Fruit fly (Drosophila melanogaster) whole organism, wandering third instar larva: Measurements from ENCODE around the gene CG1494.

Source experiments
- Abd-B ChIP-seq: fragments of >200 bp; optimal IDR thresholded peaks from 2 replicates; lab custom pipeline; 2017; ENCODE audit warnings: missing biosample characterization, missing genetic modification characterization
- CG32264 ChIP-seq: fragments of 200-800 bp; sonication (Bioruptor generic); optimal IDR thresholded peaks from 2 replicates; lab custom pipeline; 2016; ENCODE audit warnings: missing biosample characterization, missing genetic modification characterization
- CrebA ChIP-seq: fragments of 200-800 bp; sonication (Bioruptor generic); optimal IDR thresholded peaks from 2 replicates; lab custom pipeline; 2016; ENCODE audit warnings: missing biosample characterization, mild to moderate bottlenecking, missing genetic modification characterization, borderline replicate concordance
- Dfd ChIP-seq: fragments of >200 bp; optimal IDR thresholded peaks from 2 replicates; lab custom pipeline; 2017; ENCODE audit warnings: missing biosample characterization, missing genetic modification characterization
- Dif ChIP-seq: fragments of 200-275, 200-300 bp; sonication (Bioruptor generic); optimal IDR thresholded peaks from 2 replicates; lab custom pipeline; 2018; ENCODE audit warnings: missing biosample characterization, missing genetic modification characterization; ENCODE audit not compliant: partially characterized antibody
- GATAd ChIP-seq: sonication (Bioruptor generic); optimal IDR thresholded peaks from 2 replicates; lab custom pipeline; 2016; ENCODE audit warnings: missing biosample characterization, missing genetic modification characterization
- Hnf4 ChIP-seq: fragments of 200-800 bp; sonication (Bioruptor generic); optimal IDR thresholded peaks from 2 replicates; lab custom pipeline; 2016; ENCODE audit warnings: missing biosample characterization, mild to moderate bottlenecking, missing genetic modification characterization
- Hr83 ChIP-seq: fragments of 200-300 bp; sonication (Bioruptor generic); optimal IDR thresholded peaks from 2 replicates; lab custom pipeline; 2016; ENCODE audit warnings: missing biosample characterization, mild to moderate bottlenecking, missing genetic modification characterization, moderate library complexity; ENCODE audit not compliant: poor library complexity, severe bottlenecking
- Jra ChIP-seq: sonication (Bioruptor generic); optimal IDR thresholded peaks from 2 replicates; lab custom pipeline; 2016; ENCODE audit warnings: missing biosample characterization, missing genetic modification characterization
- Mio ChIP-seq: sonication (Bioruptor generic); optimal IDR thresholded peaks from 2 replicates; lab custom pipeline; 2016; ENCODE audit warnings: missing biosample characterization, missing genetic modification characterization
- Myc ChIP-seq: fragments of >200 bp; optimal IDR thresholded peaks from 2 replicates; lab custom pipeline; 2017
- OdsH ChIP-seq: fragments of 200-800 bp; sonication (Bioruptor generic); optimal IDR thresholded peaks from 2 replicates; lab custom pipeline; 2016; ENCODE audit warnings: missing biosample characterization, mild to moderate bottlenecking, missing genetic modification characterization
- Rel ChIP-seq, 2 experiments: fragments of 200-800 bp; sonication (Bioruptor generic) in 1 of 2; optimal IDR thresholded peaks; 2 replicates in 1 of 2; 3 replicates in 1 of 2; lab custom pipeline; 2016 to 2019; ENCODE audit warnings: mild to moderate bottlenecking in 2 of 2, missing biosample characterization in 2 of 2, missing genetic modification characterization in 2 of 2, moderate library complexity in 1 of 2
- Sp1 ChIP-seq: fragments of 200-800 bp; sonication (Bioruptor generic); optimal IDR thresholded peaks from 3 replicates; lab custom pipeline; 2019; ENCODE audit warnings: missing biosample characterization, mild to moderate bottlenecking, missing genetic modification characterization, moderate library complexity
- Vsx2 ChIP-seq: fragments of 200-300, 225-300 bp; sonication (Bioruptor generic); optimal IDR thresholded peaks from 2 replicates; lab custom pipeline; 2018; ENCODE audit warnings: missing biosample characterization, missing genetic modification characterization; ENCODE audit not compliant: partially characterized antibody
- brk ChIP-seq: fragments of 200-800 bp; sonication (Bioruptor generic); optimal IDR thresholded peaks from 2 replicates; lab custom pipeline; 2016; ENCODE audit warnings: missing biosample characterization, mild to moderate bottlenecking, missing genetic modification characterization
- dmrt93B ChIP-seq: fragments of 200-800 bp; sonication (Bioruptor generic); optimal IDR thresholded peaks from 2 replicates; lab custom pipeline; 2018; ENCODE audit warnings: missing biosample characterization, mild to moderate bottlenecking, missing genetic modification characterization
- ey ChIP-seq: fragments of 200-800 bp; sonication (Bioruptor generic); optimal IDR thresholded peaks from 2 replicates; lab custom pipeline; 2016; ENCODE audit warnings: missing biosample characterization, missing genetic modification characterization
- foxo ChIP-seq, 2 experiments: fragments of 200-800 bp; sonication (Bioruptor generic); optimal IDR thresholded peaks; 2 replicates in 1 of 2; 3 replicates in 1 of 2; lab custom pipeline; 2016 to 2017; ENCODE audit warnings: missing biosample characterization in 2 of 2, missing genetic modification characterization in 2 of 2
- h ChIP-seq: fragments of 200-800 bp; sonication (Bioruptor generic); optimal IDR thresholded peaks from 3 replicates; lab custom pipeline; 2016; ENCODE audit warnings: missing biosample characterization, mild to moderate bottlenecking, missing genetic modification characterization
- pan ChIP-seq: fragments of >200 bp; optimal IDR thresholded peaks from 2 replicates; lab custom pipeline; 2017
- rgr ChIP-seq: fragments of 200-800 bp; sonication (Bioruptor generic); optimal IDR thresholded peaks from 3 replicates; lab custom pipeline; 2016; ENCODE audit warnings: missing biosample characterization, mild to moderate bottlenecking, missing genetic modification characterization
- sage ChIP-seq: fragments of 200-800 bp; sonication (Bioruptor generic); optimal IDR thresholded peaks from 2 replicates; lab custom pipeline; 2016; ENCODE audit warnings: missing biosample characterization, mild to moderate bottlenecking, missing genetic modification characterization
- sv ChIP-seq: fragments of 200-800 bp; sonication (Bioruptor generic); optimal IDR thresholded peaks from 3 replicates; lab custom pipeline; 2016; ENCODE audit warnings: missing biosample characterization, missing genetic modification characterization
- tai ChIP-seq: sonication (Bioruptor generic); optimal IDR thresholded peaks from 2 replicates; lab custom pipeline; 2016; ENCODE audit warnings: missing biosample characterization, missing genetic modification characterization
- usp ChIP-seq: fragments of >200 bp; optimal IDR thresholded peaks from 2 replicates; lab custom pipeline; 2017; ENCODE audit warnings: missing biosample characterization, missing genetic modification characterization

The CG1494 gene

dm6 chrX:21285001-21285400 lies at the start of gene CG1494:
Gene CG1494, plus strand, starts transcription at chrX:21285301.
- TF ChIP-seq sage (GFP tag; lab: Kevin White, UChicago) (no peak), ey (GFP tag; lab: Kevin White, UChicago) (no peak), pan (lab: Kevin White, UChicago) (no peak), CrebA (GFP tag; lab: Kevin White, UChicago) (no peak)

dm6 chrX:21241796-21242208 lies 43.3 kb upstream of the CG1494 start:
- TF ChIP-seq Sp1 (GFP tag; lab: Kevin White, UChicago) (no peak), tai (peak; percentile 5), Vsx2 (no peak), sv (GFP tag; lab: Kevin White, UChicago) (peak; percentile 1)

dm6 chrX:21251048-21251447 lies 34.1 kb upstream of the CG1494 start, which contains the start of gene CG1722:
Gene CG1722, minus strand, starts transcription at chrX:21251148.
- TF ChIP-seq Hnf4 (GFP tag; lab: Kevin White, UChicago): no peak
- no peak for TF ChIP-seq Mio (GFP tag; lab: Kevin White, UChicago)
- TF ChIP-seq dmrt93B: no peak
- no peak for TF ChIP-seq Hr83 (GFP tag; lab: Kevin White, UChicago)
- no peak for TF ChIP-seq Dfd (GFP tag; lab: Kevin White, UChicago)
- TF ChIP-seq h (GFP tag; lab: Kevin White, UChicago): no peak
- no peak for TF ChIP-seq Dif (GFP tag; lab: Kevin White, UChicago)
- TF ChIP-seq OdsH (GFP tag; lab: Kevin White, UChicago): no peak
- no peak for TF ChIP-seq Myc (lab: Kevin White, UChicago)
- TF ChIP-seq GATAd (GFP tag; lab: Kevin White, UChicago): no peak
- TF ChIP-seq Rel (GFP tag; optimal IDR thresholded peaks at IDR 0.05; lab: Kevin White, UChicago): no peak
- no peak for TF ChIP-seq Rel (tag; optimal IDR thresholded peaks at IDR 0.05; lab: Kevin White, UChicago)
- no peak for TF ChIP-seq tai
- TF ChIP-seq brk (GFP tag; lab: Kevin White, UChicago): no peak
- no peak for TF ChIP-seq usp (GFP tag; lab: Kevin White, UChicago)
- no peak for TF ChIP-seq Sp1 (GFP tag; lab: Kevin White, UChicago)
- TF ChIP-seq, all 38 proteins: peak for 0

dm6 chrX:21265391-21265790 lies 19.7 kb upstream of the CG1494 start:
- no peak for TF ChIP-seq Jra
- TF ChIP-seq dmrt93B: no peak
- TF ChIP-seq CG32264 (GFP tag; lab: Kevin White, UChicago): no peak
- no peak for TF ChIP-seq h (GFP tag; lab: Kevin White, UChicago)
- no peak for TF ChIP-seq tai
- TF ChIP-seq Dfd (GFP tag; lab: Kevin White, UChicago): no peak
- TF ChIP-seq Hnf4 (GFP tag; lab: Kevin White, UChicago): no peak
- no peak for TF ChIP-seq usp (GFP tag; lab: Kevin White, UChicago)
- no peak for TF ChIP-seq Mio (GFP tag; lab: Kevin White, UChicago)
- TF ChIP-seq Myc (lab: Kevin White, UChicago): no peak
- TF ChIP-seq rgr (GFP tag; lab: Kevin White, UChicago): no peak
- TF ChIP-seq pan (lab: Kevin White, UChicago): no peak
- no peak for TF ChIP-seq sage (GFP tag; lab: Kevin White, UChicago)
- TF ChIP-seq Vsx2: no peak
- TF ChIP-seq ey (GFP tag; lab: Kevin White, UChicago): no peak
- TF ChIP-seq Abd-B (GFP tag; lab: Kevin White, UChicago): no peak
- TF ChIP-seq CrebA (GFP tag; lab: Kevin White, UChicago): no peak
- TF ChIP-seq Hr83 (GFP tag; lab: Kevin White, UChicago): no peak

- TF ChIP-seq Hnf4 (GFP tag; lab: Kevin White, UChicago): no peak
- no peak for TF ChIP-seq sage (GFP tag; lab: Kevin White, UChicago)
- no peak for TF ChIP-seq Rel (GFP tag; optimal IDR thresholded peaks at IDR 0.05; lab: Kevin White, UChicago)
- peak; percentile 35 for TF ChIP-seq Rel (tag; optimal IDR thresholded peaks at IDR 0.05; lab: Kevin White, UChicago)
These were observed 8.6 kb upstream of the CG1494 start for dm6 chrX:21276494-21276893.

dm6 chrX:21279311-21279890 lies 5.7 kb upstream of the CG1494 start:
- TF ChIP-seq foxo (GFP tag; optimal IDR thresholded peaks at IDR 0.05; lab: Kevin White, UChicago): peak in 1 of 2 experiments; percentile 1
- no peak for TF ChIP-seq Sp1 (GFP tag; lab: Kevin White, UChicago)
- TF ChIP-seq, all 38 proteins: peak for 1
